Worm (Caenorhabditis elegans) whole organism, L4/young adult: ENCODE measurements around the gene C53A5.13.

Experiments used
- W03F9.2 ChIP-seq: fragments of 150-350 bp; optimal IDR thresholded peaks from 2 replicates; lab custom pipeline; 2014; ENCODE audit warnings: missing biosample characterization, missing genetic modification characterization
- dao-5 ChIP-seq: sonication (generic microtip); optimal IDR thresholded peaks from 2 replicates; lab custom pipeline; 2016; ENCODE audit warnings: missing genotype, missing genetic modification characterization, moderate library complexity, missing compliant biosample characterization
- him-1 ChIP-seq: sonication (generic microtip); optimal IDR thresholded peaks from 2 replicates; lab custom pipeline; 2016; ENCODE audit warnings: missing genotype, missing genetic modification reagents, missing genetic modification characterization, missing compliant biosample characterization

- TF ChIP-seq W03F9.2 (no peak), him-1 (tag; lab: Kevin White, UChicago) (no peak), dao-5 (tag; lab: Kevin White, UChicago) (no peak)
These were observed 51.1 kb downstream of the C53A5.13 start, which contains the start of gene R11H6.2 for ce11 chrV:14597681-14598184.
